Worm (Caenorhabditis elegans) whole organism, L4 larva: ENCODE results near the gene srw-40.

Experiments
- F49E8.2 ChIP-seq: sonication (generic microtip); optimal IDR thresholded peaks from 2 replicates; lab custom pipeline; 2016; ENCODE audit warnings: missing compliant biosample characterization, mild to moderate bottlenecking, missing genetic modification characterization, borderline replicate concordance
- R02D3.7 ChIP-seq: fragments of 150-350 bp; sonication (generic microtip); optimal IDR thresholded peaks from 3 replicates; lab custom pipeline; 2014; ENCODE audit warnings: missing biosample characterization, missing genetic modification characterization
- Y5F2A.4 ChIP-seq: fragments of 200-800 bp; sonication (Bioruptor generic); optimal IDR thresholded peaks from 2 replicates; lab custom pipeline; 2018; ENCODE audit warnings: mild to moderate bottlenecking, missing genetic modification characterization, missing compliant biosample characterization
- ZK337.2 ChIP-seq: fragments of 200-800 bp; sonication (Bioruptor generic); IDR thresholded peaks from 2 replicates; pipeline ENCODE4 v1.3.6; 2022; ENCODE audit warnings: missing genetic modification reagents, missing genetic modification characterization, missing compliant biosample characterization
- aha-1 ChIP-seq: fragments of 150-350 bp; peaks from one replicate; lab custom pipeline; 2014; ENCODE audit warnings: missing biosample characterization, missing genetic modification characterization
- aly-2 ChIP-seq: sonication (generic microtip); optimal IDR thresholded peaks from 2 replicates; lab custom pipeline; 2018; ENCODE audit warnings: missing biosample characterization, missing genetic modification characterization
- ceh-28 ChIP-seq: fragments of 150-350 bp; optimal IDR thresholded peaks from 2 replicates; lab custom pipeline; 2014; ENCODE audit warnings: missing biosample characterization, missing genetic modification reagents, missing genetic modification characterization
- ctbp-1 ChIP-seq: fragments of 200-800 bp; sonication (Bioruptor generic); IDR thresholded peaks from 2 replicates; pipeline ENCODE4 v1.3.6; 2022; ENCODE audit warnings: missing genetic modification reagents, missing genetic modification characterization, missing compliant biosample characterization
- daf-19 ChIP-seq: fragments of 200-800 bp; sonication (Bioruptor generic); conservative IDR thresholded peaks from 2 replicates; pipeline ENCODE4 v1.3.6; 2022; ENCODE audit warnings: missing genetic modification characterization, missing compliant biosample characterization
- daf-8 ChIP-seq: fragments of 200-800 bp; sonication (Bioruptor generic); IDR thresholded peaks from 2 replicates; pipeline ENCODE4 v1.3.6; 2022; ENCODE audit warnings: missing genetic modification characterization, missing compliant biosample characterization
- dmd-8 ChIP-seq: fragments of 200-800 bp; sonication (Bioruptor generic); IDR thresholded peaks from 2 replicates; pipeline ENCODE4 v1.3.6; 2022; ENCODE audit warnings: missing genetic modification characterization, missing compliant biosample characterization
- dpl-1 ChIP-seq: fragments of 150-350 bp; optimal IDR thresholded peaks from 2 replicates; lab custom pipeline; 2014; ENCODE audit warnings: missing biosample characterization, missing genetic modification reagents, missing genetic modification characterization
- duxl-1 ChIP-seq: sonication (generic microtip); optimal IDR thresholded peaks from 2 replicates; lab custom pipeline; 2016; ENCODE audit warnings: mild to moderate bottlenecking, missing genetic modification characterization, moderate library complexity, missing compliant biosample characterization; ENCODE audit not compliant: poor library complexity
- egl-27 ChIP-seq: sonication (generic microtip); optimal IDR thresholded peaks from 3 replicates; lab custom pipeline; 2017; ENCODE audit warnings: missing biosample characterization, missing genetic modification reagents, missing genetic modification characterization
- egl-43 ChIP-seq: fragments of 200-800 bp; sonication (Bioruptor generic); IDR thresholded peaks from 2 replicates; pipeline ENCODE4 v1.3.6; 2022; ENCODE audit warnings: missing genetic modification reagents, missing genetic modification characterization, missing compliant biosample characterization
- hif-1 ChIP-seq, 2 experiments: sonication (generic microtip); optimal IDR thresholded peaks; 2 replicates each; lab custom pipeline; 2016 to 2017; ENCODE audit warnings: missing compliant biosample characterization in 2 of 2, missing genetic modification characterization in 2 of 2, missing genetic modification reagents in 2 of 2, missing genotype in 2 of 2, mild to moderate bottlenecking in 1 of 2
- hlh-30 ChIP-seq: sonication (generic microtip); optimal IDR thresholded peaks from 2 replicates; lab custom pipeline; 2017; ENCODE audit warnings: antibody characterized with exemption, mild to moderate bottlenecking, missing genetic modification characterization, missing compliant biosample characterization; ENCODE audit not compliant: insufficient read depth
- lim-7 ChIP-seq: fragments of 200-800 bp; sonication (Bioruptor generic); IDR thresholded peaks from 2 replicates; pipeline ENCODE4 v1.3.6; 2022; ENCODE audit warnings: missing genetic modification characterization, missing compliant biosample characterization
- lin-1 ChIP-seq: fragments of 200-800 bp; sonication (Bioruptor generic); IDR thresholded peaks from 2 replicates; pipeline ENCODE4 v1.3.6; 2022; ENCODE audit warnings: missing genetic modification reagents, missing genetic modification characterization, missing compliant biosample characterization
- lin-29 ChIP-seq: fragments of 200-800 bp; sonication (Bioruptor generic); IDR thresholded peaks from 2 replicates; pipeline ENCODE4 v1.3.6; 2022; ENCODE audit warnings: missing genetic modification reagents, missing genetic modification characterization, missing compliant biosample characterization
- lin-38 ChIP-seq: fragments of 200-800 bp; sonication (Bioruptor generic); IDR thresholded peaks from 2 replicates; pipeline ENCODE4 v1.3.6; 2022; ENCODE audit warnings: missing genetic modification reagents, missing genetic modification characterization, missing compliant biosample characterization
- lin-39 ChIP-seq: fragments of 150-350 bp; optimal IDR thresholded peaks from 2 replicates; lab custom pipeline; 2014; ENCODE audit warnings: missing biosample characterization, missing genetic modification reagents, missing genetic modification characterization
- madf-5 ChIP-seq, 2 experiments: fragments of 200-800 bp; sonication (Bioruptor generic); IDR thresholded peaks; 2 replicates each; pipeline ENCODE4 v1.3.6; 2022; ENCODE audit warnings: missing compliant biosample characterization in 2 of 2, missing genetic modification characterization in 2 of 2
- madf-9 ChIP-seq: fragments of 200-800 bp; sonication (Bioruptor generic); conservative IDR thresholded peaks from 2 replicates; pipeline ENCODE4 v1.3.6; 2022; ENCODE audit warnings: missing genetic modification reagents, missing genetic modification characterization, missing compliant biosample characterization
- nhr-10 ChIP-seq: fragments of 150-350 bp; optimal IDR thresholded peaks from 2 replicates; lab custom pipeline; 2014; ENCODE audit warnings: missing biosample characterization, missing genetic modification characterization
- nhr-25 ChIP-seq: sonication (generic microtip); optimal IDR thresholded peaks from 2 replicates; lab custom pipeline; 2017; ENCODE audit warnings: missing genetic modification characterization, mild to moderate bottlenecking, missing compliant biosample characterization, antibody characterized with exemption, moderate library complexity, borderline replicate concordance; ENCODE audit not compliant: insufficient read depth
- nhr-42 ChIP-seq: fragments of 200-800 bp; sonication (Bioruptor generic); IDR thresholded peaks from 2 replicates; pipeline ENCODE4 v1.3.6; 2022; ENCODE audit warnings: missing genetic modification characterization, missing compliant biosample characterization
- nhr-6 ChIP-seq: fragments of 150-350 bp; optimal IDR thresholded peaks from 2 replicates; lab custom pipeline; 2014; ENCODE audit warnings: missing biosample characterization, missing genetic modification characterization
- nhr-76 ChIP-seq: fragments of 150-350 bp; optimal IDR thresholded peaks from 2 replicates; lab custom pipeline; 2014; ENCODE audit warnings: missing biosample characterization, missing genetic modification characterization
- pha-4 ChIP-seq, 2 experiments: fragments of 150-350 bp in 1 of 2; fragments of 200-800 bp in 1 of 2; sonication (Bioruptor generic) in 1 of 2; IDR thresholded peaks in 1 of 2; optimal IDR thresholded peaks in 1 of 2; 2 replicates each; pipeline versions ENCODE4 v1.3.6 to Lab custom; 2014 to 2022; ENCODE audit warnings: missing genetic modification characterization in 2 of 2, missing genetic modification reagents in 2 of 2, missing biosample characterization in 1 of 2, missing compliant biosample characterization in 1 of 2
- pqm-1 ChIP-seq: sonication (generic microtip); optimal IDR thresholded peaks from 2 replicates; lab custom pipeline; 2017; ENCODE audit warnings: missing biosample characterization, missing genetic modification characterization
- saeg-2 ChIP-seq: fragments of 200-800 bp; sonication (Bioruptor generic); IDR thresholded peaks from 2 replicates; pipeline ENCODE4 v1.3.6; 2022; ENCODE audit warnings: missing genetic modification reagents, missing genetic modification characterization, missing compliant biosample characterization
- skn-1 ChIP-seq: fragments of 150-350 bp; optimal IDR thresholded peaks from 2 replicates; lab custom pipeline; 2014; ENCODE audit warnings: missing biosample characterization, missing genetic modification characterization
- spr-1 ChIP-seq: sonication (generic microtip); optimal IDR thresholded peaks from 2 replicates; lab custom pipeline; 2016; ENCODE audit warnings: mild to moderate bottlenecking, missing genetic modification characterization, missing compliant biosample characterization
- tag-97 ChIP-seq: fragments of 200-800 bp; sonication (Bioruptor generic); IDR thresholded peaks from 2 replicates; pipeline ENCODE4 v1.3.6; 2022; ENCODE audit warnings: missing genetic modification characterization, missing compliant biosample characterization
- tra-1 ChIP-seq: fragments of 200-800 bp; sonication (Bioruptor generic); IDR thresholded peaks from 2 replicates; pipeline ENCODE4 v1.3.6; 2022; ENCODE audit warnings: missing genetic modification reagents, missing genetic modification characterization, missing compliant biosample characterization
- unc-130 ChIP-seq: sonication (generic microtip); optimal IDR thresholded peaks from 2 replicates; lab custom pipeline; 2016; ENCODE audit warnings: missing genetic modification reagents, missing genetic modification characterization, missing compliant biosample characterization
- zfp-2 ChIP-seq: sonication (generic microtip); optimal IDR thresholded peaks from 2 replicates; lab custom pipeline; 2016; ENCODE audit warnings: mild to moderate bottlenecking, missing genetic modification characterization, missing compliant biosample characterization
- zfp-3 ChIP-seq: fragments of 200-800 bp; sonication (Bioruptor generic); conservative IDR thresholded peaks from 2 replicates; pipeline ENCODE4 v1.3.6; 2022; ENCODE audit warnings: missing genetic modification reagents, missing genetic modification characterization, missing compliant biosample characterization
- zip-11 ChIP-seq: fragments of 200-800 bp; sonication (Bioruptor generic); IDR thresholded peaks from 2 replicates; pipeline ENCODE4 v1.3.6; 2022; ENCODE audit warnings: missing genetic modification characterization, missing compliant biosample characterization
- ztf-7 ChIP-seq: fragments of 150-350 bp; optimal IDR thresholded peaks from 2 replicates; lab custom pipeline; 2014; ENCODE audit warnings: missing biosample characterization, missing genetic modification characterization

The srw-40 gene

ce11 chrII:4299227-4299703 is 16.6 kb downstream of the srw-40 start, which contains the start of gene sco-1 (continued):
- TF ChIP-seq tra-1 (GFP tag; lab: Robert Waterston, UW) (no peak; the same call in none of the 2 replicates), dpl-1 (peak; percentile 90), nhr-76 (tag; lab: Kevin White, UChicago) (no peak), hif-1 (tag; optimal IDR thresholded peaks at IDR 0.05; lab: Kevin White, UChicago) (peak in 1 of 2 experiments; percentile 95), zfp-3 (peak; percentile 87; the same call in 1 of the 2 replicates), ztf-7 (tag; lab: Kevin White, UChicago) (peak; percentile 85), nhr-25 (peak; percentile 92), F49E8.2 (tag; lab: Kevin White, UChicago) (peak; percentile 59), lin-29 (GFP tag; lab: Robert Waterston, UW) (peak; percentile 89), unc-130 (peak; percentile 92), saeg-2 (GFP tag; lab: Robert Waterston, UW) (no peak), nhr-6 (peak; percentile 91), lin-39 (tag; lab: Kevin White, UChicago) (peak; percentile 30), ZK337.2 (GFP tag; lab: Robert Waterston, UW) (peak; percentile 96), Y5F2A.4 (GFP tag; lab: Kevin White, UChicago) (no peak), egl-43 (peak; percentile 86), zfp-2 (tag; lab: Kevin White, UChicago) (peak; percentile 75), tag-97 (GFP tag; lab: Robert Waterston, UW) (peak; percentile 95), lin-1 (GFP tag; lab: Robert Waterston, UW) (0 out of 2 replicates have a peak, but pooled peaks have one; percentile 66), nhr-10 (tag; lab: Kevin White, UChicago) (peak; percentile 16), duxl-1 (tag; lab: Kevin White, UChicago) (peak; percentile 88), pqm-1 (tag; lab: Kevin White, UChicago) (no peak), spr-1 (tag; lab: Kevin White, UChicago) (peak; percentile 82), ctbp-1 (GFP tag; lab: Robert Waterston, UW) (peak; percentile 88), lin-38 (GFP tag; lab: Robert Waterston, UW) (peak; percentile 88), madf-9 (peak; percentile 91), dmd-8 (no peak), ceh-28 (tag; lab: Kevin White, UChicago) (no peak), zip-11 (GFP tag; lab: Robert Waterston, UW) (no peak), skn-1 (tag; lab: Kevin White, UChicago) (no peak), aly-2 (tag; lab: Kevin White, UChicago) (no peak), egl-27 (tag; lab: Kevin White, UChicago) (no peak), hlh-30 (tag; lab: Kevin White, UChicago) (peak; percentile 91), pha-4 (GFP tag; IDR thresholded peaks at IDR 0.05; lab: Robert Waterston, UW) (peak; percentile 87), pha-4 (tag; optimal IDR thresholded peaks at IDR 0.05; lab: Kevin White, UChicago) (peak; percentile 82), lim-7 (GFP tag; lab: Robert Waterston, UW) (0 out of 2 replicates have a peak, but pooled peaks have one; percentile 34), R02D3.7 (tag; lab: Kevin White, UChicago) (peak; percentile 98), madf-5 (GFP tag; IDR thresholded peaks at IDR 0.05; lab: Robert Waterston, UW) (0 out of 4 replicates have a peak, but pooled peaks of 1 of the 2 experiments have one; percentile 4), daf-8 (no peak)

ce11 chrII:4297259-4297658 is 18.7 kb downstream of the srw-40 start:
- TF ChIP-seq pqm-1 (tag; lab: Kevin White, UChicago) (peak; percentile 16), aha-1 (tag; lab: Kevin White, UChicago) (peak; percentile 57), zfp-2 (tag; lab: Kevin White, UChicago) (no peak), Y5F2A.4 (GFP tag; lab: Kevin White, UChicago) (no peak), lin-38 (GFP tag; lab: Robert Waterston, UW) (no peak), nhr-42 (GFP tag; lab: Robert Waterston, UW) (no peak), nhr-25 (no peak), F49E8.2 (tag; lab: Kevin White, UChicago) (no peak), daf-19 (GFP tag; lab: Robert Waterston, UW) (no peak)
